Fruit fly (Drosophila melanogaster) S2 (cell line): ENCODE data around the gene CG15357.

Source experiments
- CG8478 ChIP-seq: fragments of >200 bp; optimal IDR thresholded peaks from 2 replicates; lab custom pipeline; 2018
- CTCF ChIP-seq, 2 experiments: fragments of >200 bp; optimal IDR thresholded peaks; 2 replicates each; lab custom pipeline; 2018

DNA sequence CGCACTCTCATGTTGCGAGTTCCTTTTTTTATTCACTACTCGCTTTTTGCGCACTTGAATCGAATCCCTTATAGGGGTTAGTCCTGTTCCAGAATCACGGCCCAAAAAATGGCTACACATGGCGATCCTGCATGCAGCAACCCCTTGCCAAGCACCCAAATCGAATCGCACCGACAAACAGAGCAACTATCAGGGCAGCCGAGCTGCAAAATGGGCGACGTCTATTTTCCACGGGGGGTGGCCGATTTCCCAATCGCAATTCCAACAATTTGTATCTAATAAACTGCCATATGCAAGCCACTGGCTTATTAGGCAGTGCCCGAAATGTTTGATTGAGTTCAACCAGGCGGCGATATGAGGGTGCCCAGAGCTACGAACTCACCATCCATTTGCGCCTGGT is 21.8 kb upstream of the CG15357 start:
- no peak for TF ChIP-seq CG8478 (lab: Kevin White, UChicago)
- no peak for TF ChIP-seq CTCF (optimal IDR thresholded peaks at IDR 0.05; lab: Kevin White, UChicago)
